Worm (Caenorhabditis elegans) whole organism, L1 larva: Measurements from ENCODE around the gene ZK721.4.
A peak's percentile ranks its signal among the peaks of the same experiment; 100 is the strongest.

ENCODE experiments used
- C34B4.2 ChIP-seq: sonication (generic microtip); optimal IDR thresholded peaks from 2 replicates; lab custom pipeline; 2017; ENCODE audit warnings: mild to moderate bottlenecking, missing genetic modification characterization, missing compliant biosample characterization
- F16B12.6 ChIP-seq: fragments of 150-350 bp; optimal IDR thresholded peaks from 2 replicates; lab custom pipeline; 2014; ENCODE audit warnings: missing biosample characterization, missing genetic modification characterization
- Y116A8C.19 ChIP-seq: sonication (generic microtip); optimal IDR thresholded peaks from 2 replicates; lab custom pipeline; 2016; ENCODE audit warnings: missing compliant biosample characterization, missing genetic modification characterization, borderline replicate concordance
- aha-1 ChIP-seq: fragments of 150-350 bp; optimal IDR thresholded peaks from 2 replicates; lab custom pipeline; 2014; ENCODE audit warnings: missing biosample characterization, missing genetic modification characterization
- ama-1 ChIP-seq: fragments of 150-350 bp; optimal IDR thresholded peaks from 2 replicates; lab custom pipeline; 2014
- ceh-63 ChIP-seq: fragments of 200-800 bp; sonication (Bioruptor generic); optimal IDR thresholded peaks from 2 replicates; lab custom pipeline; 2018; ENCODE audit warnings: mild to moderate bottlenecking, missing genetic modification characterization, missing compliant biosample characterization
- ceh-82 ChIP-seq, 3 experiments: fragments of 150-350 bp in 1 of 3; sonication (generic microtip) in 2 of 3; optimal IDR thresholded peaks; 2 replicates each; lab custom pipeline; 2014 to 2017; ENCODE audit warnings: missing biosample characterization in 3 of 3, missing genetic modification characterization in 3 of 3
- ces-1 ChIP-seq: fragments of 150-350 bp; optimal IDR thresholded peaks from 2 replicates; lab custom pipeline; 2014; ENCODE audit warnings: missing biosample characterization, missing genetic modification reagents, missing genetic modification characterization
- dsc-1 ChIP-seq: sonication (generic microtip); optimal IDR thresholded peaks from 2 replicates; lab custom pipeline; 2016; ENCODE audit warnings: mild to moderate bottlenecking, missing genetic modification characterization, missing compliant biosample characterization
- efl-3 ChIP-seq: fragments of 200-800 bp; sonication (Bioruptor generic); optimal IDR thresholded peaks from 2 replicates; lab custom pipeline; 2018; ENCODE audit warnings: mild to moderate bottlenecking, missing genetic modification characterization, missing compliant biosample characterization
- egl-13 ChIP-seq: sonication (generic microtip); optimal IDR thresholded peaks from 2 replicates; lab custom pipeline; 2016; ENCODE audit warnings: missing genotype, missing genetic modification reagents, missing genetic modification characterization, missing compliant biosample characterization
- elt-2 ChIP-seq: sonication (generic microtip); optimal IDR thresholded peaks from 2 replicates; lab custom pipeline; 2016; ENCODE audit warnings: missing genetic modification characterization, mild to moderate bottlenecking, inconsistent platforms, missing compliant biosample characterization, missing genetic modification reagents
- ets-5 ChIP-seq: fragments of 200-800 bp; sonication (Bioruptor generic); IDR thresholded peaks from 2 replicates; pipeline ENCODE4 v1.3.6; 2022; ENCODE audit warnings: missing genetic modification characterization, missing compliant biosample characterization
- fkh-10 ChIP-seq: sonication (generic microtip); optimal IDR thresholded peaks from 2 replicates; lab custom pipeline; 2017; ENCODE audit warnings: missing biosample characterization, missing genetic modification reagents, missing genetic modification characterization
- fkh-8 ChIP-seq: sonication (generic microtip); optimal IDR thresholded peaks from 2 replicates; lab custom pipeline; 2016; ENCODE audit warnings: mild to moderate bottlenecking, missing genetic modification characterization, missing compliant biosample characterization
- hpl-2 ChIP-seq: fragments of 150-350 bp; optimal IDR thresholded peaks from 2 replicates; lab custom pipeline; 2014; ENCODE audit warnings: missing biosample characterization, missing genetic modification reagents, missing genetic modification characterization
- lin-13 ChIP-seq: fragments of 150-350 bp; optimal IDR thresholded peaks from 2 replicates; lab custom pipeline; 2014; ENCODE audit warnings: missing biosample characterization, missing genetic modification reagents, missing genetic modification characterization
- lin-15B ChIP-seq: fragments of 150-350 bp; sonication (generic microtip); optimal IDR thresholded peaks from 3 replicates; lab custom pipeline; 2014; ENCODE audit warnings: missing biosample characterization, missing genetic modification characterization
- lin-35 ChIP-seq, 2 experiments: fragments of 150-350 bp; optimal IDR thresholded peaks; 2 replicates each; lab custom pipeline; 2014; ENCODE audit warnings: missing biosample characterization in 2 of 2, missing genetic modification characterization in 2 of 2, missing genetic modification reagents in 2 of 2
- lin-39 ChIP-seq: fragments of 150-350 bp; optimal IDR thresholded peaks from 2 replicates; lab custom pipeline; 2014; ENCODE audit warnings: missing biosample characterization, missing genetic modification reagents, missing genetic modification characterization
- mdl-1 ChIP-seq, 2 experiments: fragments of 150-350 bp; optimal IDR thresholded peaks; 2 replicates each; lab custom pipeline; 2014 to 2017; ENCODE audit warnings: missing biosample characterization in 2 of 2, missing genetic modification characterization in 2 of 2, inconsistent platforms in 1 of 2
- mep-1 ChIP-seq: fragments of 150-350 bp; optimal IDR thresholded peaks from 2 replicates; lab custom pipeline; 2014; ENCODE audit warnings: missing biosample characterization, missing genetic modification characterization
- nhr-20 ChIP-seq: sonication (generic microtip); optimal IDR thresholded peaks from 2 replicates; lab custom pipeline; 2016; ENCODE audit warnings: mild to moderate bottlenecking, missing genetic modification characterization, missing compliant biosample characterization
- nhr-237 ChIP-seq: fragments of 150-350 bp; optimal IDR thresholded peaks from 2 replicates; lab custom pipeline; 2014; ENCODE audit warnings: missing biosample characterization, missing genetic modification characterization
- nhr-28 ChIP-seq: fragments of 150-350 bp; optimal IDR thresholded peaks from 2 replicates; lab custom pipeline; 2014; ENCODE audit warnings: missing biosample characterization, missing genetic modification characterization
- nhr-71 ChIP-seq: sonication (generic microtip); optimal IDR thresholded peaks from 2 replicates; lab custom pipeline; 2016; ENCODE audit warnings: mild to moderate bottlenecking, missing genetic modification characterization, moderate library complexity, missing compliant biosample characterization
- nhr-76 ChIP-seq: sonication (generic microtip); optimal IDR thresholded peaks from 2 replicates; lab custom pipeline; 2017; ENCODE audit warnings: missing biosample characterization, missing genetic modification characterization
- nhr-84 ChIP-seq: sonication (generic microtip); optimal IDR thresholded peaks from 2 replicates; lab custom pipeline; 2017; ENCODE audit warnings: missing biosample characterization, missing genetic modification characterization
- nhr-85 ChIP-seq: sonication (generic microtip); peaks from one replicate; lab custom pipeline; 2016; ENCODE audit warnings: missing genetic modification characterization, inconsistent platforms, missing compliant biosample characterization
- nhr-90 ChIP-seq: sonication (generic microtip); optimal IDR thresholded peaks from 2 replicates; lab custom pipeline; 2016; ENCODE audit warnings: mild to moderate bottlenecking, missing genetic modification characterization, missing compliant biosample characterization; ENCODE audit not compliant: poor library complexity
- pag-3 ChIP-seq: sonication (generic microtip); optimal IDR thresholded peaks from 2 replicates; lab custom pipeline; 2017; ENCODE audit warnings: missing genetic modification characterization, mild to moderate bottlenecking, missing compliant biosample characterization, antibody characterized with exemption, borderline replicate concordance; ENCODE audit not compliant: insufficient read depth
- pqm-1 ChIP-seq: sonication (generic microtip); optimal IDR thresholded peaks from 3 replicates; lab custom pipeline; 2017; ENCODE audit warnings: missing biosample characterization, missing genetic modification characterization
- skn-1 ChIP-seq: fragments of 150-350 bp; optimal IDR thresholded peaks from 2 replicates; lab custom pipeline; 2014; ENCODE audit warnings: missing biosample characterization, missing genetic modification characterization
- snpc-4 ChIP-seq: fragments of 150-350 bp; optimal IDR thresholded peaks from 2 replicates; lab custom pipeline; 2014; ENCODE audit warnings: missing biosample characterization, missing genetic modification characterization
- snu-23 ChIP-seq: sonication (generic microtip); optimal IDR thresholded peaks from 2 replicates; lab custom pipeline; 2016; ENCODE audit warnings: missing genetic modification characterization, missing compliant biosample characterization
- sox-4 ChIP-seq: sonication (generic microtip); optimal IDR thresholded peaks from 2 replicates; lab custom pipeline; 2016; ENCODE audit warnings: missing genetic modification characterization, missing compliant biosample characterization
- sptf-1 ChIP-seq: fragments of 150-350 bp; optimal IDR thresholded peaks from 2 replicates; lab custom pipeline; 2014; ENCODE audit warnings: missing biosample characterization, missing genetic modification characterization
- sup-37 ChIP-seq: fragments of 200-800 bp; sonication (Bioruptor generic); optimal IDR thresholded peaks from 2 replicates; lab custom pipeline; 2018; ENCODE audit warnings: mild to moderate bottlenecking, missing genetic modification characterization, missing compliant biosample characterization
- tbx-2 ChIP-seq: sonication (generic microtip); optimal IDR thresholded peaks from 2 replicates; lab custom pipeline; 2016; ENCODE audit warnings: missing genetic modification characterization, missing compliant biosample characterization
- tlp-1 ChIP-seq: fragments of 150-350 bp; optimal IDR thresholded peaks from 2 replicates; lab custom pipeline; 2014; ENCODE audit warnings: missing biosample characterization, missing genetic modification characterization
- unc-30 ChIP-seq: sonication (generic microtip); optimal IDR thresholded peaks from 2 replicates; lab custom pipeline; 2017; ENCODE audit warnings: missing biosample characterization, missing genetic modification characterization
- unc-98 ChIP-seq: fragments of 200-800 bp; sonication (Bioruptor generic); IDR thresholded peaks from 2 replicates; pipeline ENCODE4 v1.3.6; 2022; ENCODE audit warnings: missing genetic modification characterization, missing compliant biosample characterization
- vab-15 ChIP-seq: sonication (generic microtip); optimal IDR thresholded peaks from 2 replicates; lab custom pipeline; 2017; ENCODE audit warnings: missing genotype, mild to moderate bottlenecking, missing genetic modification characterization, missing compliant biosample characterization
- xbp-1 ChIP-seq: sonication (generic microtip); optimal IDR thresholded peaks from 2 replicates; lab custom pipeline; 2016; ENCODE audit warnings: missing genetic modification characterization, missing compliant biosample characterization
- zip-4 ChIP-seq: fragments of 200-800 bp; sonication (Bioruptor generic); optimal IDR thresholded peaks from 2 replicates; lab custom pipeline; 2018; ENCODE audit warnings: mild to moderate bottlenecking, missing genetic modification characterization, moderate library complexity, missing compliant biosample characterization

ZK721.4 gene

ce11 chrX:8810908-8811307, 32.2 kb downstream of the ZK721.4 start, which contains the start of gene R04E5.9 (continued):
- TF ChIP-seq unc-98 (GFP tag; lab: Robert Waterston, UW) (no peak), lin-13 (GFP tag; lab: Kevin White, UChicago) (peak; percentile 63), lin-15B (tag; lab: Kevin White, UChicago) (no peak), nhr-20 (tag; lab: Kevin White, UChicago) (peak; percentile 86), F16B12.6 (tag; lab: Kevin White, UChicago) (peak; percentile 44), dsc-1 (peak; percentile 76), ces-1 (GFP tag; lab: Kevin White, UChicago) (no peak), efl-3 (no peak), zip-4 (GFP tag; lab: Kevin White, UChicago) (peak; percentile 32), tbx-2 (peak; percentile 85), lin-39 (tag; lab: Kevin White, UChicago) (no peak), tlp-1 (tag; lab: Kevin White, UChicago) (no peak), unc-30 (tag; lab: Kevin White, UChicago) (no peak), mep-1 (tag; lab: Kevin White, UChicago) (peak; percentile 94), fkh-8 (tag; lab: Kevin White, UChicago) (peak; percentile 96), nhr-85 (tag; lab: Kevin White, UChicago) (peak; percentile 82), ceh-82 (tag; optimal IDR thresholded peaks at IDR 0.05; lab: Kevin White, UChicago) (peak; percentile 74 to 91 (median 87)), nhr-76 (tag; lab: Kevin White, UChicago) (peak; percentile 7), elt-2 (tag; lab: Kevin White, UChicago) (peak; percentile 80), fkh-10 (GFP tag; lab: Kevin White, UChicago) (peak; percentile 81), skn-1 (tag; lab: Kevin White, UChicago) (peak; percentile 76), ama-1 (lab: Kevin White, UChicago) (peak; percentile 21), C34B4.2 (no peak), nhr-71 (peak; percentile 92), xbp-1 (tag; lab: Kevin White, UChicago) (peak; percentile 78), snpc-4 (peak; percentile 62), sox-4 (tag; lab: Kevin White, UChicago) (peak; percentile 69), ceh-63 (no peak), lin-35 (GFP tag; optimal IDR thresholded peaks at IDR 0.05; lab: Kevin White, UChicago) (peak; percentile 63 to 81), snu-23 (GFP tag; lab: Kevin White, UChicago) (peak; percentile 89), egl-13 (tag; lab: Kevin White, UChicago) (peak; percentile 89), vab-15 (no peak), nhr-28 (no peak)

ce11 chrX:8811916-8812315, 33.3 kb downstream of the ZK721.4 start, which contains the start of gene cnnm-2:
Gene cnnm-2, plus strand, starts transcription at chrX:8812105.
- TF ChIP-seq sup-37 (GFP tag; lab: Kevin White, UChicago) (no peak), aha-1 (tag; lab: Kevin White, UChicago) (no peak), sptf-1 (tag; lab: Kevin White, UChicago) (no peak), hpl-2 (no peak), elt-2 (tag; lab: Kevin White, UChicago) (peak; percentile 65), nhr-237 (tag; lab: Kevin White, UChicago) (no peak), nhr-90 (tag; lab: Kevin White, UChicago) (no peak), mdl-1 (tag; optimal IDR thresholded peaks at IDR 0.05; lab: Kevin White, UChicago) (no peak), Y116A8C.19 (tag; lab: Kevin White, UChicago) (no peak), ets-5 (GFP tag; lab: Robert Waterston, UW) (no peak), lin-13 (GFP tag; lab: Kevin White, UChicago) (no peak), nhr-84 (tag; lab: Kevin White, UChicago) (no peak), lin-35 (GFP tag; optimal IDR thresholded peaks at IDR 0.05; lab: Kevin White, UChicago) (peak in 1 of 2 experiments; percentile 30), pqm-1 (tag; lab: Kevin White, UChicago) (peak; percentile 14), pag-3 (tag; lab: Kevin White, UChicago) (no peak)
